Worm (Caenorhabditis elegans) whole organism, L4 larva: ENCODE data around the gene F01D5.3.

Source experiments
- Y5F2A.4 ChIP-seq: fragments of 200-800 bp; sonication (Bioruptor generic); optimal IDR thresholded peaks from 2 replicates; lab custom pipeline; 2018; ENCODE audit warnings: mild to moderate bottlenecking, missing genetic modification characterization, missing compliant biosample characterization
- aly-2 ChIP-seq: sonication (generic microtip); optimal IDR thresholded peaks from 2 replicates; lab custom pipeline; 2018; ENCODE audit warnings: missing biosample characterization, missing genetic modification characterization
- dve-1 ChIP-seq: sonication (generic microtip); optimal IDR thresholded peaks from 2 replicates; lab custom pipeline; 2017; ENCODE audit warnings: antibody characterized with exemption, mild to moderate bottlenecking, missing genetic modification characterization, missing compliant biosample characterization; ENCODE audit not compliant: insufficient read depth
- fos-1 ChIP-seq: fragments of 150-350 bp; optimal IDR thresholded peaks from 2 replicates; lab custom pipeline; 2014; ENCODE audit warnings: missing biosample characterization, missing genetic modification characterization
- mxl-2 ChIP-seq: fragments of 200-800 bp; sonication (Bioruptor generic); conservative IDR thresholded peaks from 2 replicates; pipeline ENCODE4 v1.3.6; 2022; ENCODE audit warnings: missing genetic modification reagents, missing genetic modification characterization, missing compliant biosample characterization
- nhr-237 ChIP-seq: sonication (generic microtip); optimal IDR thresholded peaks from 2 replicates; lab custom pipeline; 2017; ENCODE audit warnings: missing biosample characterization, missing genetic modification characterization
- nhr-28 ChIP-seq: fragments of 150-350 bp; optimal IDR thresholded peaks from 2 replicates; lab custom pipeline; 2014; ENCODE audit warnings: missing biosample characterization, missing genetic modification characterization
- pha-4 ChIP-seq, 2 experiments: fragments of 150-350 bp in 1 of 2; fragments of 200-800 bp in 1 of 2; sonication (Bioruptor generic) in 1 of 2; IDR thresholded peaks in 1 of 2; optimal IDR thresholded peaks in 1 of 2; 2 replicates each; pipeline versions ENCODE4 v1.3.6 to Lab custom; 2014 to 2022; ENCODE audit warnings: missing genetic modification characterization in 2 of 2, missing genetic modification reagents in 2 of 2, missing biosample characterization in 1 of 2, missing compliant biosample characterization in 1 of 2
- unc-39 ChIP-seq: sonication (generic microtip); optimal IDR thresholded peaks from 2 replicates; lab custom pipeline; 2017; ENCODE audit warnings: missing biosample characterization, missing genetic modification characterization
- ztf-11 ChIP-seq: fragments of 150-350 bp; optimal IDR thresholded peaks from 2 replicates; lab custom pipeline; 2014; ENCODE audit warnings: missing biosample characterization, missing genetic modification characterization

DNA sequence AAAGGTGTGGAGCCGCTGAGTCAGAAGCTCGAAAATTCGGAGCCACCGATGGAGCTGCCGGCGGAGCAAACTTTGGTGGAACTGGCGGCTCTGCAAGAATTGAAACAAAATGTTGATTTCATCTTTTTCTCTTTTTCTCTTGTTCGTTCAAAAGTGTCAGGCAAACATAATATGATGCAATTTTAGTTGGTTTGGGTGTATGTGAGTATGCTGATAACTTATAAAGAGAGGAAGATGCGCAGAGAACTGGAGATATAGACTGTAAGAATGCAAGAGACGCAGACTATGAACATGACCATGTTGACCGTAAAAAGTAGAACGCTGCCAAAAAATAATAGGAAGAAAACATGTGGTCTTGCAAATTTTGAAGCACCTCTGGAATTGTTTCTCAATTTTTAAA, 45.9 kb downstream of the F01D5.3 start:
- no peak for TF ChIP-seq aly-2 (tag; lab: Kevin White, UChicago)
- no peak for TF ChIP-seq nhr-237 (tag; lab: Kevin White, UChicago)
- TF ChIP-seq pha-4 (GFP tag; IDR thresholded peaks at IDR 0.05; lab: Robert Waterston, UW) = no peak; the same call in 1 of the 2 replicates
- TF ChIP-seq pha-4 (tag; optimal IDR thresholded peaks at IDR 0.05; lab: Kevin White, UChicago) = no peak
- no peak for TF ChIP-seq fos-1 (tag; lab: Kevin White, UChicago)
- TF ChIP-seq ztf-11 (tag; lab: Kevin White, UChicago) = no peak
- peak; percentile 91 for TF ChIP-seq dve-1
- TF ChIP-seq unc-39 = no peak
- no peak for TF ChIP-seq mxl-2 (GFP tag; lab: Robert Waterston, UW)
- no peak for TF ChIP-seq Y5F2A.4 (GFP tag; lab: Kevin White, UChicago)
- peak; percentile 94 for TF ChIP-seq nhr-28 (tag; lab: Kevin White, UChicago)
